Worm (Caenorhabditis elegans): Measurements from ENCODE around the gene shpk-1.

DNA sequence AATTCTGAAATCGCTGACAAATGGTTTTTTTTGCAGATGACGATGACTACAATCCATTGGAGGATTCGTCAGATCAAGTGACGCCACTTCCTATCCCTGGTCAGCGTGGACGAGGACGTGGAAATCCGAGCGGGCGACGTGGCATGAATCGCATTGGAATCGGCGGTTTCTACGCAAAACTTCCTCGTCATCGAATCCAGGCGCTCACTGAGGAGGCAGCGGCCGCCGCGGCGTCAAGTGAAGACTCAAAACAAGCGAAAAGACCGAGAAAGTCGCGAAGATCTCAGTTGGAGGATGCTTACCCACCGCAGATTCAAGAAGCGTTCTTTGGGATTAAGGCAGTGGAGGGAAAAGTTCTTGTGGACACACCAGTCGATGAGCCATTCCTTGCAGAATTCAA, 40.7 kb downstream of the shpk-1 start:
- TF ChIP-seq ceh-39 (tag; optimal IDR thresholded peaks at IDR 0.05) (no peak), nhr-12 (tag; optimal IDR thresholded peaks at IDR 0.05) (no peak), nhr-237 (tag; optimal IDR thresholded peaks at IDR 0.05) (no peak), unc-62 (GFP tag; optimal IDR thresholded peaks at IDR 0.05) (no peak), blmp-1 (tag; optimal IDR thresholded peaks at IDR 0.05) (no peak)
